Worm (Caenorhabditis elegans): ENCODE data around the gene gcy-31.

gcy-31 gene

DNA sequence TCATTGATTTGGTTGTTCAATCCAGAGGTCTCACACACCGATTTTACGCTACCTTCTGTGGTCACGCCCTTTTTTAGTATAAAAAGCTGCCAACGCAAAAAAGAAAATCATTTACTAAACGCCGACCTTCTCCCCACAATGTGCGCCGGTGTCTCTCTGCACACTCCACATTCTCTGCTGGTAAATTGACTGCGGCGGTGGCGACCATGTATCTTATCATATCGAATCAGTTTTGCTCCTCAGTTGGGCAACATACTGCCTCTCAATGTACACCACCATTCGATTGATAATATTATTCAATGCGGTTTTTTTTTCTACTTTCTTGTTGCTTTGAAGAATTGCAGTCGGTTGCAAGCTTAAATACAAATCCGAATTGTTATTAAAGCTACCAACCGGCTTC is 55.2 kb downstream of the gcy-31 start:
- TF ChIP-seq hmbx-1 (tag; optimal IDR thresholded peaks at IDR 0.05) (no peak), B0310.2 (tag; optimal IDR thresholded peaks at IDR 0.05) (no peak), aly-1 (tag; optimal IDR thresholded peaks at IDR 0.05) (no peak), flt-1 (GFP tag; IDR thresholded peaks at IDR 0.05) (no peak), ama-1 (optimal IDR thresholded peaks at IDR 0.05) (no peak), ets-7 (tag; optimal IDR thresholded peaks at IDR 0.05) (no peak), scrt-1 (GFP tag; IDR thresholded peaks at IDR 0.05) (no peak), tbx-11 (GFP tag; IDR thresholded peaks at IDR 0.05) (no peak), tbx-37 (GFP tag; conservative IDR thresholded peaks at IDR 0.05) (no peak), hmg-4 (GFP tag; optimal IDR thresholded peaks at IDR 0.05) (no peak), pes-1 (GFP tag; IDR thresholded peaks at IDR 0.05) (no peak), tra-4 (tag; optimal IDR thresholded peaks at IDR 0.05) (no peak), ceh-13 (GFP tag; optimal IDR thresholded peaks at IDR 0.05) (no peak), F13C5.2 (tag; optimal IDR thresholded peaks at IDR 0.05) (no peak), ceh-36 (tag; optimal IDR thresholded peaks at IDR 0.05) (no peak), sea-1 (GFP tag; conservative IDR thresholded peaks at IDR 0.05) (no peak), hnd-1 (tag; optimal IDR thresholded peaks at IDR 0.05) (no peak)

DNA sequence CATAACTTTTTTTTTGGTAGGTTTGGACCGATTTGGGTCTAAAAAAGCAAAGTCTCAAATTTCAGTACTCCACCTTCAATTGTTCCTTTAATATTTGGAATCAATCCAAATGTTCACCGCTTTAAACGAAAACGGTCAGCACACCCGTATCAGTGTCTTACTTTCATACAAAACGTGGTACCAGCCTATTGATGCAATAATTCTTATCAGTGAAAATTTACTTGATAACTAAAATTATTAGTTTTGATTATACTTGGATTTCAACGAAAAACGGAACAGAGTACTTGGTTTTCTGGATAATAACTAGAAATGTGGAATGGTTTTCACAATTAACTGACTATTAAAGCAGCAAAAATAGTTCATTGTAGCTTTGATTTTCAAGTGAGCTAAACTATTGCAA is 56.6 kb downstream of the gcy-31 start:
- no peak for TF ChIP-seq B0310.2 (tag; optimal IDR thresholded peaks at IDR 0.05)
- no peak for TF ChIP-seq pes-1 (GFP tag; IDR thresholded peaks at IDR 0.05)
- TF ChIP-seq ceh-36 (tag; optimal IDR thresholded peaks at IDR 0.05), result no peak
- TF ChIP-seq scrt-1 (GFP tag; IDR thresholded peaks at IDR 0.05), result no peak
- TF ChIP-seq hmg-4 (GFP tag; optimal IDR thresholded peaks at IDR 0.05), result no peak
- TF ChIP-seq tbx-37 (GFP tag; conservative IDR thresholded peaks at IDR 0.05), result no peak
- TF ChIP-seq hmbx-1 (tag; optimal IDR thresholded peaks at IDR 0.05), result no peak
- no peak for TF ChIP-seq ets-7 (tag; optimal IDR thresholded peaks at IDR 0.05)
- no peak for TF ChIP-seq tbx-11 (GFP tag; IDR thresholded peaks at IDR 0.05)
- no peak for TF ChIP-seq ceh-13 (GFP tag; optimal IDR thresholded peaks at IDR 0.05)
- no peak for TF ChIP-seq flt-1 (GFP tag; IDR thresholded peaks at IDR 0.05)
- TF ChIP-seq sea-1 (GFP tag; conservative IDR thresholded peaks at IDR 0.05), result no peak
- no peak for TF ChIP-seq tra-4 (tag; optimal IDR thresholded peaks at IDR 0.05)
- TF ChIP-seq hnd-1 (tag; optimal IDR thresholded peaks at IDR 0.05), result no peak

Measured in whole organism, early embryonic.